Fruit fly (Drosophila melanogaster): ENCODE data around the gene RpS17.
A peak's percentile ranks its signal among the peaks of the same experiment; 100 is the strongest.

Gene RpS17

dm6 chr3L:9457619-9458092 is 28.0 kb upstream of the RpS17 start, which contains the start of gene CG3437 (continued):
- TF ChIP-seq CG6276 (GFP tag; optimal IDR thresholded peaks at IDR 0.05) (peak; percentile 100), ss (GFP tag; optimal IDR thresholded peaks at IDR 0.05) (peak; percentile 99), net (GFP tag; optimal IDR thresholded peaks at IDR 0.05) (peak; percentile 100), eg (GFP tag; IDR thresholded peaks at IDR 0.05) (peak; percentile 100), dac (GFP tag; optimal IDR thresholded peaks at IDR 0.05) (peak; percentile 99), Blimp-1 (GFP tag; optimal IDR thresholded peaks at IDR 0.05) (peak; percentile 97), CG4318 (GFP tag; optimal IDR thresholded peaks at IDR 0.05) (peak; percentile 99), Lpt (GFP tag; optimal IDR thresholded peaks at IDR 0.05) (peak; percentile 98), Hr39 (GFP tag; optimal IDR thresholded peaks at IDR 0.05) (peak; percentile 99), Sox102F (GFP tag; optimal IDR thresholded peaks at IDR 0.05) (peak; percentile 99), Sox15 (GFP tag; optimal IDR thresholded peaks at IDR 0.05) (peak; percentile 99), CG6792 (GFP tag; optimal IDR thresholded peaks at IDR 0.05) (peak; percentile 99), CG3919 (GFP tag; optimal IDR thresholded peaks at IDR 0.05) (peak; percentile 99), CG10631 (GFP tag; optimal IDR thresholded peaks at IDR 0.05) (peak; percentile 99), pdm3 (GFP tag; optimal IDR thresholded peaks at IDR 0.05) (peak; percentile 100), acj6 (GFP tag; optimal IDR thresholded peaks at IDR 0.05) (peak; percentile 99), topi (GFP tag; optimal IDR thresholded peaks at IDR 0.05) (peak; percentile 99), CG10669 (GFP tag; optimal IDR thresholded peaks at IDR 0.05) (peak; percentile 99), CG6854 (GFP tag; optimal IDR thresholded peaks at IDR 0.05) (peak; percentile 99), Eip78C (GFP tag) (peak; percentile 100), CG15336 (GFP tag; IDR thresholded peaks at IDR 0.05) (peak; percentile 100), CG9139 (GFP tag; optimal IDR thresholded peaks at IDR 0.05) (peak; percentile 98), lz (GFP tag; optimal IDR thresholded peaks at IDR 0.05) (peak; percentile 100), esn (GFP tag; optimal IDR thresholded peaks at IDR 0.05) (peak; percentile 100), dsx (GFP tag; optimal IDR thresholded peaks at IDR 0.05; ENCODE audit: poor library complexity, severe bottlenecking) (peak; percentile 97), Hr4 (GFP tag; optimal IDR thresholded peaks at IDR 0.05) (peak; percentile 100), CG31627 (GFP tag; optimal IDR thresholded peaks at IDR 0.05) (peak; percentile 99), fd85E (GFP tag; optimal IDR thresholded peaks at IDR 0.05) (peak; percentile 96), Eip75B (GFP tag; optimal IDR thresholded peaks at IDR 0.05) (peak; percentile 100), svp (GFP tag) (peak; percentile 100)

dm6 chr3L:9456389-9456788 is 26.8 kb upstream of the RpS17 start:
- TF ChIP-seq CG6792 (GFP tag; optimal IDR thresholded peaks at IDR 0.05) (peak; percentile 18), Hr4 (GFP tag; optimal IDR thresholded peaks at IDR 0.05) (no peak), Eip78C (GFP tag) (peak; percentile 20), Ets21C (GFP tag; optimal IDR thresholded peaks at IDR 0.05) (no peak), Met (GFP tag; optimal IDR thresholded peaks at IDR 0.05) (peak; percentile 1), CG1621 (tag; optimal IDR thresholded peaks at IDR 0.05) (no peak)

dm6 chr3L:9455819-9456388 is 26.3 kb upstream of the RpS17 start, which contains the start of the genes phol and CG3552:
Gene phol, minus strand, starts transcription at chr3L:9456281.
Gene CG3552, plus strand, starts transcription at chr3L:9456318.
- TF ChIP-seq Hr39 (GFP tag; optimal IDR thresholded peaks at IDR 0.05) (peak; percentile 2), Sox14 (GFP tag; optimal IDR thresholded peaks at IDR 0.05) (peak; percentile 72), cyc (GFP tag; optimal IDR thresholded peaks at IDR 0.05) (no peak), CG11762 (GFP tag; optimal IDR thresholded peaks at IDR 0.05; ENCODE audit: insufficient read depth) (no peak), fd85E (GFP tag; optimal IDR thresholded peaks at IDR 0.05) (no peak), fd59A (GFP tag; optimal IDR thresholded peaks at IDR 0.05) (no peak), CG16779 (tag; optimal IDR thresholded peaks at IDR 0.05) (no peak), CG31627 (GFP tag; optimal IDR thresholded peaks at IDR 0.05) (no peak), dac (GFP tag; optimal IDR thresholded peaks at IDR 0.05) (no peak), vri (GFP tag; optimal IDR thresholded peaks at IDR 0.05) (no peak), Hr4 (GFP tag; optimal IDR thresholded peaks at IDR 0.05) (no peak), Eip78C (GFP tag) (peak; percentile 71), Ets21C (GFP tag; optimal IDR thresholded peaks at IDR 0.05) (peak; percentile 8), CG9139 (GFP tag; optimal IDR thresholded peaks at IDR 0.05) (no peak), CG34406 (GFP tag; optimal IDR thresholded peaks at IDR 0.05) (no peak), fkh (GFP tag; optimal IDR thresholded peaks at IDR 0.05) (peak; percentile 24), Blimp-1 (GFP tag; optimal IDR thresholded peaks at IDR 0.05) (peak; percentile 10), CG6808 (GFP tag; optimal IDR thresholded peaks at IDR 0.05) (peak; percentile 18), acj6 (GFP tag; optimal IDR thresholded peaks at IDR 0.05) (no peak), ss (GFP tag; optimal IDR thresholded peaks at IDR 0.05) (peak in 1 of 2 experiments; percentile 27), esn (GFP tag; optimal IDR thresholded peaks at IDR 0.05) (peak; percentile 27), CG8119 (GFP tag; IDR thresholded peaks at IDR 0.05) (no peak), CG11902 (GFP tag; optimal IDR thresholded peaks at IDR 0.05) (no peak)
